Fruit fly (Drosophila melanogaster) whole organism, embryonic: Measurements from ENCODE around the gene CG9630.

Experiments
- ATbp ChIP-seq: fragments of 200-800 bp; sonication (Bioruptor generic); optimal IDR thresholded peaks from 2 replicates; lab custom pipeline; 2017; ENCODE audit warnings: missing biosample characterization, mild to moderate bottlenecking, missing genetic modification characterization, missing genetic modification reagents
- Ada2b ChIP-seq: fragments of 200-800 bp; sonication (Bioruptor generic); IDR thresholded peaks from 2 replicates; pipeline ENCODE4 v1.3.6; 2022; ENCODE audit warnings: missing biosample characterization, missing genetic modification characterization
- Asciz ChIP-seq: fragments of 200-800 bp; sonication (Bioruptor generic); optimal IDR thresholded peaks from 2 replicates; lab custom pipeline; 2017; ENCODE audit warnings: missing biosample characterization, mild to moderate bottlenecking, missing genetic modification characterization, missing genetic modification reagents
- CG10267 ChIP-seq: fragments of 200-800 bp; sonication (Bioruptor generic); optimal IDR thresholded peaks from 2 replicates; lab custom pipeline; 2018; ENCODE audit warnings: missing biosample characterization, mild to moderate bottlenecking, missing genetic modification characterization, moderate library complexity
- CG10431 ChIP-seq: fragments of 200-800 bp; sonication (Bioruptor generic); optimal IDR thresholded peaks from 3 replicates; lab custom pipeline; 2018; ENCODE audit warnings: missing biosample characterization, mild to moderate bottlenecking, missing genetic modification characterization
- CG10462 ChIP-seq: fragments of 200-800 bp; sonication (Bioruptor generic); optimal IDR thresholded peaks from 2 replicates; lab custom pipeline; 2016; ENCODE audit warnings: missing biosample characterization, missing genetic modification characterization
- CG10543 ChIP-seq: fragments of 200-800 bp; sonication (Bioruptor generic); optimal IDR thresholded peaks from 3 replicates; lab custom pipeline; 2017; ENCODE audit warnings: missing biosample characterization, mild to moderate bottlenecking, missing genetic modification characterization, moderate library complexity
- CG10959 ChIP-seq: fragments of 200-800 bp; sonication (Bioruptor generic); IDR thresholded peaks from 2 replicates; pipeline ENCODE4 v1.3.6; 2022; ENCODE audit warnings: missing biosample characterization, missing genetic modification characterization
- CG11247 ChIP-seq: fragments of 200-800 bp; sonication (Bioruptor generic); IDR thresholded peaks from 2 replicates; pipeline ENCODE4 v1.3.6; 2022; ENCODE audit warnings: missing biosample characterization, missing genetic modification characterization
- CG11560 ChIP-seq: fragments of 200-800 bp; sonication (Bioruptor generic); IDR thresholded peaks from 3 replicates; pipeline ENCODE4 v1.3.6; 2022; ENCODE audit warnings: missing biosample characterization, missing genetic modification characterization
- CG14014 ChIP-seq: fragments of 200-800 bp; sonication (Bioruptor generic); IDR thresholded peaks from 2 replicates; pipeline ENCODE4 v1.3.6; 2022; ENCODE audit warnings: missing biosample characterization, missing genetic modification characterization
- CG17359 ChIP-seq: fragments of 200-800 bp; sonication (Bioruptor generic); optimal IDR thresholded peaks from 3 replicates; lab custom pipeline; 2018; ENCODE audit warnings: missing biosample characterization, mild to moderate bottlenecking, missing genetic modification characterization, moderate library complexity
- CG17361 ChIP-seq: fragments of 200-800 bp; sonication (Bioruptor generic); IDR thresholded peaks from 3 replicates; pipeline ENCODE4 v1.3.6; 2022; ENCODE audit warnings: missing biosample characterization, missing genetic modification characterization
- CG17612 ChIP-seq: fragments of 200-800 bp; sonication (Bioruptor generic); IDR thresholded peaks from 2 replicates; pipeline ENCODE4 v1.3.6; 2022; ENCODE audit warnings: missing biosample characterization, missing genetic modification characterization
- CG18476 ChIP-seq: fragments of 200-800 bp; sonication (Bioruptor generic); optimal IDR thresholded peaks from 2 replicates; lab custom pipeline; 2016; ENCODE audit warnings: missing biosample characterization, mild to moderate bottlenecking, missing genetic modification characterization
- CG18619 ChIP-seq: fragments of 200-800 bp; sonication (Bioruptor generic); optimal IDR thresholded peaks from 3 replicates; lab custom pipeline; 2017; ENCODE audit warnings: missing biosample characterization, mild to moderate bottlenecking, missing genetic modification characterization
- CG30431 ChIP-seq: fragments of 200-800 bp; sonication (Bioruptor generic); optimal IDR thresholded peaks from 2 replicates; lab custom pipeline; 2017; ENCODE audit warnings: missing biosample characterization, missing genetic modification characterization
- CG3407 ChIP-seq: fragments of 200-800 bp; sonication (Bioruptor generic); optimal IDR thresholded peaks from 2 replicates; lab custom pipeline; 2018; ENCODE audit warnings: missing biosample characterization, mild to moderate bottlenecking, missing genetic modification characterization
- CG3726 ChIP-seq: fragments of 200-800 bp; sonication (Bioruptor generic); IDR thresholded peaks from 3 replicates; pipeline ENCODE4, ENCODE4 v1.3.6; 2022; ENCODE audit warnings: missing biosample characterization, missing genetic modification characterization
- CG4854 ChIP-seq: fragments of 200-800 bp; sonication (Bioruptor generic); optimal IDR thresholded peaks from 2 replicates; lab custom pipeline; 2016; ENCODE audit warnings: missing biosample characterization, missing genetic modification characterization, inconsistent platforms
- CG6689 ChIP-seq: fragments of 200-800 bp; sonication (Bioruptor generic); IDR thresholded peaks from 2 replicates; pipeline ENCODE4 v1.3.6; 2022; ENCODE audit warnings: missing biosample characterization, missing genetic modification characterization
- CG6765 ChIP-seq: fragments of 200-800 bp; sonication (Bioruptor generic); optimal IDR thresholded peaks from 3 replicates; lab custom pipeline; 2017; ENCODE audit warnings: missing biosample characterization, mild to moderate bottlenecking, missing genetic modification characterization
- CG7372 ChIP-seq: fragments of 200-800 bp; sonication (Bioruptor generic); IDR thresholded peaks from 2 replicates; pipeline ENCODE4 v1.3.6; 2022; ENCODE audit warnings: missing biosample characterization, missing genetic modification characterization
- CG7556 ChIP-seq: fragments of 200-800 bp; sonication (Bioruptor generic); optimal IDR thresholded peaks from 2 replicates; lab custom pipeline; 2017; ENCODE audit warnings: missing biosample characterization, mild to moderate bottlenecking, missing genetic modification characterization
- CG7745 ChIP-seq: fragments of 200-800 bp; sonication (Bioruptor generic); optimal IDR thresholded peaks from 2 replicates; lab custom pipeline; 2018; ENCODE audit warnings: missing biosample characterization, mild to moderate bottlenecking, missing genetic modification characterization, moderate library complexity
- CG9876 ChIP-seq: fragments of 200-800 bp; sonication (Bioruptor generic); optimal IDR thresholded peaks from 2 replicates; lab custom pipeline; 2016; ENCODE audit warnings: missing biosample characterization, missing genetic modification characterization
- CHES-1-like ChIP-seq: fragments of 200-800 bp; sonication (Bioruptor generic); optimal IDR thresholded peaks from 2 replicates; lab custom pipeline; 2016; ENCODE audit warnings: missing biosample characterization, missing genetic modification characterization
- CrebB ChIP-seq: fragments of 200-800 bp; sonication (Bioruptor generic); optimal IDR thresholded peaks from 3 replicates; lab custom pipeline; 2018; ENCODE audit warnings: missing biosample characterization, mild to moderate bottlenecking, missing genetic modification characterization
- Dek ChIP-seq: fragments of 200-800 bp; sonication (Bioruptor generic); optimal IDR thresholded peaks from 3 replicates; lab custom pipeline; 2019; ENCODE audit warnings: missing biosample characterization, mild to moderate bottlenecking, missing genetic modification characterization, moderate library complexity
- Ets65A ChIP-seq: fragments of 200-800 bp; sonication (Bioruptor generic); peaks from one replicate; lab custom pipeline; 2016; ENCODE audit warnings: missing biosample characterization, missing genetic modification characterization
- Fer2 ChIP-seq: fragments of 200-800 bp; sonication (Bioruptor generic); optimal IDR thresholded peaks from 2 replicates; lab custom pipeline; 2018; ENCODE audit warnings: missing biosample characterization, mild to moderate bottlenecking, missing genetic modification characterization, moderate library complexity
- Fer3 ChIP-seq: fragments of 200-800 bp; sonication (Bioruptor generic); optimal IDR thresholded peaks from 2 replicates; lab custom pipeline; 2018; ENCODE audit warnings: missing biosample characterization, mild to moderate bottlenecking, missing genetic modification characterization, moderate library complexity
- HHEX ChIP-seq: fragments of 200-800 bp; sonication (Bioruptor generic); optimal IDR thresholded peaks from 3 replicates; lab custom pipeline; 2017; ENCODE audit warnings: missing biosample characterization, mild to moderate bottlenecking, missing genetic modification characterization, missing genetic modification reagents
- Hmr ChIP-seq: fragments of 200-800 bp; sonication (Bioruptor generic); optimal IDR thresholded peaks from 3 replicates; lab custom pipeline; 2017; ENCODE audit warnings: mild to moderate bottlenecking, missing biosample characterization, missing genetic modification reagents, missing genetic modification characterization
- Meics ChIP-seq: fragments of 200-800 bp; sonication (Bioruptor generic); optimal IDR thresholded peaks from 2 replicates; lab custom pipeline; 2017; ENCODE audit warnings: missing biosample characterization, mild to moderate bottlenecking, missing genetic modification characterization
- Rx ChIP-seq: fragments of 200-800 bp; sonication (Bioruptor generic); IDR thresholded peaks from 2 replicates; pipeline ENCODE4 v1.3.6; 2022; ENCODE audit warnings: missing biosample characterization, missing genetic modification characterization
- Taf1 ChIP-seq: fragments of 200-800 bp; sonication (Bioruptor generic); IDR thresholded peaks from 2 replicates; pipeline ENCODE4 v1.3.6; 2022; ENCODE audit warnings: missing biosample characterization, missing genetic modification characterization
- abd-A ChIP-seq: fragments of 200-800 bp; sonication (Bioruptor generic); optimal IDR thresholded peaks from 3 replicates; lab custom pipeline; 2019; ENCODE audit warnings: missing biosample characterization, mild to moderate bottlenecking, missing genetic modification characterization, moderate library complexity
- az2 ChIP-seq: fragments of 200-800 bp; sonication (Bioruptor generic); optimal IDR thresholded peaks from 3 replicates; lab custom pipeline; 2016; ENCODE audit warnings: missing biosample characterization, missing genetic modification characterization
- dati ChIP-seq: fragments of 200-800 bp; sonication (Bioruptor generic); IDR thresholded peaks from 2 replicates; pipeline ENCODE4 v1.3.6; 2022; ENCODE audit warnings: missing biosample characterization, missing genetic modification characterization
- ems ChIP-seq: fragments of 200-800 bp; sonication (Bioruptor generic); optimal IDR thresholded peaks from 3 replicates; lab custom pipeline; 2016; ENCODE audit warnings: missing biosample characterization, missing genetic modification characterization
- esg ChIP-seq: fragments of 200-800 bp; sonication (Bioruptor generic); conservative IDR thresholded peaks from 2 replicates; pipeline ENCODE4 v1.3.6; 2022; ENCODE audit warnings: missing biosample characterization, missing genetic modification characterization
- fru ChIP-seq: fragments of >200 bp; optimal IDR thresholded peaks from 2 replicates; lab custom pipeline; 2017
- gcm ChIP-seq: fragments of 200-800 bp; sonication (Bioruptor generic); optimal IDR thresholded peaks from 2 replicates; lab custom pipeline; 2019; ENCODE audit warnings: missing biosample characterization, mild to moderate bottlenecking, missing genetic modification characterization, moderate library complexity
- gsb ChIP-seq: fragments of 200-800 bp; sonication (Bioruptor generic); IDR thresholded peaks from 2 replicates; pipeline ENCODE4 v1.3.6; 2022; ENCODE audit warnings: missing biosample characterization, missing genetic modification characterization
- prd ChIP-seq, 3 experiments: fragments of >200 bp in 2 of 3; fragments of 200-800 bp in 1 of 3; sonication (Bioruptor generic) in 1 of 3; optimal IDR thresholded peaks in 2 of 3; IDR thresholded peaks in 1 of 3; 2 replicates in 2 of 3; 3 replicates in 1 of 3; pipeline versions ENCODE4 v1.3.6 to Lab custom; 2017 to 2022; ENCODE audit warnings: missing biosample characterization in 1 of 3, missing genetic modification characterization in 1 of 3
- pum ChIP-seq: fragments of 200-800 bp; sonication (Bioruptor generic); optimal IDR thresholded peaks from 2 replicates; lab custom pipeline; 2016; ENCODE audit warnings: missing biosample characterization, missing genetic modification characterization
- sens ChIP-seq: fragments of 200-800 bp; sonication (Bioruptor generic); peaks from one replicate; lab custom pipeline; 2016; ENCODE audit warnings: missing biosample characterization, missing genetic modification characterization
- unpg ChIP-seq: fragments of 200-800 bp; sonication (Bioruptor generic); optimal IDR thresholded peaks from 3 replicates; lab custom pipeline; 2018; ENCODE audit warnings: missing biosample characterization, mild to moderate bottlenecking, missing genetic modification characterization, moderate library complexity
- vfl ChIP-seq: fragments of 200-800 bp; sonication (Bioruptor generic); optimal IDR thresholded peaks from 2 replicates; lab custom pipeline; 2016; ENCODE audit warnings: missing biosample characterization, missing genetic modification characterization
- zf30C ChIP-seq: fragments of 200-800 bp; sonication (Bioruptor generic); optimal IDR thresholded peaks from 3 replicates; lab custom pipeline; 2018; ENCODE audit warnings: missing biosample characterization, mild to moderate bottlenecking, missing genetic modification characterization

CG9630 gene

dm6 chr3R:8243720-8244119 is 26.0 kb downstream of the CG9630 start, which contains the start of the genes CG9636, CG18749 and CG33722 (continued):
- peak; percentile 51 for TF ChIP-seq Dek (tag; lab: Kevin White, UChicago)
- no peak for TF ChIP-seq Taf1
- peak; percentile 63 for TF ChIP-seq ems
- no peak for TF ChIP-seq fru (lab: Kevin White, UChicago)
- TF ChIP-seq Ets65A (GFP tag; lab: Kevin White, UChicago): peak; percentile 46
- peak; percentile 60 for TF ChIP-seq CG3407
- no peak for TF ChIP-seq CG10462 (GFP tag; lab: Kevin White, UChicago)
- TF ChIP-seq Fer3 (tag; lab: Kevin White, UChicago): peak; percentile 56
- peak; percentile 70 for TF ChIP-seq Hmr (GFP tag; lab: Kevin White, UChicago)
- peak; percentile 79 for TF ChIP-seq CG10267 (tag; lab: Kevin White, UChicago)
- TF ChIP-seq vfl: peak; percentile 54
- TF ChIP-seq CG3726 (GFP tag; lab: Robert Waterston, UW): no peak
- TF ChIP-seq CG6689 (GFP tag; lab: Robert Waterston, UW): peak; percentile 70
- no peak for TF ChIP-seq CrebB (tag; lab: Kevin White, UChicago)
- TF ChIP-seq Ada2b (GFP tag; lab: Robert Waterston, UW): peak; percentile 86
- 0 out of 2 replicates have a peak, but pooled peaks have one; percentile 13 for TF ChIP-seq Rx (GFP tag; lab: Robert Waterston, UW)
- peak; percentile 76 for TF ChIP-seq gcm (GFP tag; lab: Kevin White, UChicago)
- TF ChIP-seq CG18619 (GFP tag; lab: Kevin White, UChicago): peak; percentile 46
- TF ChIP-seq dati: no peak
- TF ChIP-seq CG17361 (GFP tag; lab: Robert Waterston, UW): peak; percentile 80
- TF ChIP-seq ATbp (GFP tag; lab: Kevin White, UChicago): peak; percentile 10
- TF ChIP-seq Fer2 (tag; lab: Kevin White, UChicago): peak; percentile 35
- peak; percentile 50; the same call in 1 of the 2 replicates for TF ChIP-seq CG10959
- peak; percentile 57 for TF ChIP-seq CG10543 (GFP tag; lab: Kevin White, UChicago)
- TF ChIP-seq CG4854 (GFP tag; lab: Kevin White, UChicago): peak; percentile 43
- peak; percentile 55 for TF ChIP-seq CG18476 (GFP tag; lab: Kevin White, UChicago)
- TF ChIP-seq CG14014 (GFP tag; lab: Robert Waterston, UW): peak; percentile 55; the same call in 1 of the 2 replicates
- TF ChIP-seq sens: peak; percentile 88
- TF ChIP-seq abd-A (tag; lab: Kevin White, UChicago): no peak
- TF ChIP-seq Meics (GFP tag; lab: Kevin White, UChicago): peak; percentile 60
- no peak for TF ChIP-seq CG11560
- TF ChIP-seq unpg: peak; percentile 72
- peak; percentile 61; the same call in 1 of the 2 replicates for TF ChIP-seq CG11247 (GFP tag; lab: Robert Waterston, UW)
- no peak for TF ChIP-seq CG7745
- TF ChIP-seq CG17612: no peak
- TF ChIP-seq CG9876 (GFP tag; lab: Kevin White, UChicago): no peak
- peak; percentile 38 for TF ChIP-seq Asciz (GFP tag; lab: Kevin White, UChicago)
- peak; percentile 43 for TF ChIP-seq esg (GFP tag; lab: Robert Waterston, UW)
- TF ChIP-seq CG17359 (tag; lab: Kevin White, UChicago): peak; percentile 69
- TF ChIP-seq gsb: no peak
- TF ChIP-seq zf30C (GFP tag; lab: Kevin White, UChicago): no peak
- peak; percentile 57 for TF ChIP-seq CG10431 (GFP tag; lab: Kevin White, UChicago)
- TF ChIP-seq CG30431 (GFP tag; lab: Kevin White, UChicago): no peak
- TF ChIP-seq pum: no peak
- TF ChIP-seq CG7372 (GFP tag; lab: Robert Waterston, UW): no peak
- TF ChIP-seq CHES-1-like (GFP tag; lab: Kevin White, UChicago): peak; percentile 48
- peak; percentile 44 for TF ChIP-seq HHEX (GFP tag; lab: Kevin White, UChicago)
- peak; percentile 73 for TF ChIP-seq az2
- TF ChIP-seq CG6765 (GFP tag; lab: Kevin White, UChicago): no peak
- peak; percentile 68 for TF ChIP-seq CG7556 (GFP tag; lab: Kevin White, UChicago)
- no peak for TF ChIP-seq prd (optimal IDR thresholded peaks at IDR 0.05; lab: Kevin White, UChicago)
- TF ChIP-seq prd (GFP tag; IDR thresholded peaks at IDR 0.05; lab: Robert Waterston, UW): peak; percentile 74
